Fruit fly (Drosophila melanogaster): Measurements from ENCODE around the gene Seipin.

dm6 chrX:2647472-2647883, 27.9 kb downstream of the Seipin start:
- TF ChIP-seq CG8478 (optimal IDR thresholded peaks at IDR 0.05), result no peak
- no peak for TF ChIP-seq CTCF (optimal IDR thresholded peaks at IDR 0.05)

Measured in S2 (cell line).